Fruit fly (Drosophila melanogaster) whole organism, adult: ENCODE data around the gene CG32240.

ENCODE experiments used
- CG11617 ChIP-seq: fragments of 200-800 bp; sonication (Bioruptor generic); optimal IDR thresholded peaks from 2 replicates; lab custom pipeline; 2017; ENCODE audit warnings: mild to moderate bottlenecking, missing biosample characterization, missing genetic modification reagents, missing genetic modification characterization
- CG12768 ChIP-seq: fragments of 200-800 bp; sonication (Bioruptor generic); optimal IDR thresholded peaks from 2 replicates; lab custom pipeline; 2017; ENCODE audit warnings: missing biosample characterization, missing genetic modification characterization, mild to moderate bottlenecking, moderate library complexity, missing genetic modification reagents
- CG14711 ChIP-seq: fragments of 200-800 bp; sonication (Bioruptor generic); optimal IDR thresholded peaks from 2 replicates; lab custom pipeline; 2018; ENCODE audit warnings: missing biosample characterization, mild to moderate bottlenecking, missing genetic modification characterization, moderate library complexity
- CG5204 ChIP-seq: fragments of 200-800 bp; sonication (Bioruptor generic); optimal IDR thresholded peaks from 2 replicates; lab custom pipeline; 2016; ENCODE audit warnings: missing biosample characterization, missing genetic modification characterization
- CG7045 ChIP-seq: fragments of 200-800 bp; sonication (Bioruptor generic); optimal IDR thresholded peaks from 2 replicates; lab custom pipeline; 2017; ENCODE audit warnings: missing biosample characterization, mild to moderate bottlenecking, missing genetic modification characterization
- CG7101 ChIP-seq: fragments of 200-800 bp; sonication (Bioruptor generic); optimal IDR thresholded peaks from 2 replicates; lab custom pipeline; 2018; ENCODE audit warnings: missing biosample characterization, mild to moderate bottlenecking, missing genetic modification characterization, moderate library complexity
- Crg-1 ChIP-seq: fragments of 200-800 bp; sonication (Bioruptor generic); optimal IDR thresholded peaks from 2 replicates; lab custom pipeline; 2016; ENCODE audit warnings: missing biosample characterization, missing genetic modification characterization
- Hr96 ChIP-seq: fragments of 200-800 bp; sonication (Bioruptor generic); optimal IDR thresholded peaks from 2 replicates; lab custom pipeline; 2016; ENCODE audit warnings: missing biosample characterization, missing genetic modification characterization
- Mnt ChIP-seq: fragments of 200-800 bp; sonication (Bioruptor generic); optimal IDR thresholded peaks from 2 replicates; lab custom pipeline; 2016; ENCODE audit warnings: missing biosample characterization, mild to moderate bottlenecking, missing genetic modification characterization
- cic ChIP-seq: fragments of 200-800 bp; sonication (Bioruptor generic); optimal IDR thresholded peaks from 2 replicates; lab custom pipeline; 2017; ENCODE audit warnings: missing biosample characterization, mild to moderate bottlenecking, missing genetic modification characterization, moderate library complexity
- kay ChIP-seq: fragments of 200-800 bp; sonication (Bioruptor generic); peaks from one replicate; lab custom pipeline; 2016; ENCODE audit warnings: missing biosample characterization, missing genetic modification characterization, borderline replicate concordance

DNA sequence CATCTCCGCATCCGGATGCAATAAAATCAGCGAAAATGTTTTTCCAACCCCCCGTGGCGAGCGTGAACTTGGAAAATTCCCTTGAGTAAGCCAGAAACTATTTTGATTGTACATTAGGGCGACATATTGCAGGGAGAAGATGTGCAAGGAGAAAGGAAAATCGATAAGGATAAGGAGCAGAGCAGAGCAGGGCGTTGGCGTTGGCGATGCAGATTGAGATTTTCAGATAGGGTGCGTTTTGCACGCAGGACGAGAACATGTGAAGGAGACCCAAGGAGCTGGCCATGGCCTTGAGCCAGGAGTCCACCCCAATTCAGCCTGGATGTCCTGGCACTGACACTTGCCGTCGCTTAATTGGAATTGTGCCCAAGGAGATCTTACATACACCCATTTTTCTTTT, 24.4 kb downstream of the CG32240 start:
- TF ChIP-seq CG5204 (GFP tag; lab: Kevin White, UChicago) = no peak
- TF ChIP-seq kay = no peak
- no peak for TF ChIP-seq Hr96
- TF ChIP-seq Crg-1 = no peak
- TF ChIP-seq CG7101 (tag; lab: Kevin White, UChicago) = no peak
- no peak for TF ChIP-seq CG11617 (GFP tag; lab: Kevin White, UChicago)
- no peak for TF ChIP-seq CG7045 (GFP tag; lab: Kevin White, UChicago)
- no peak for TF ChIP-seq CG14711
- TF ChIP-seq cic = no peak
- TF ChIP-seq Mnt = no peak
- TF ChIP-seq CG12768 = no peak
